Worm (Caenorhabditis elegans): ENCODE measurements around the gene F18E9.7.

- TF ChIP-seq unc-3 (GFP tag; conservative IDR thresholded peaks at IDR 0.05) (no peak), unc-3 (tag; optimal IDR thresholded peaks at IDR 0.05) (no peak), ceh-2 (tag; optimal IDR thresholded peaks at IDR 0.05) (no peak), ama-1 (optimal IDR thresholded peaks at IDR 0.05) (no peak), ets-4 (tag; optimal IDR thresholded peaks at IDR 0.05) (no peak), hlh-30 (tag; optimal IDR thresholded peaks at IDR 0.05; ENCODE audit: insufficient read depth) (no peak), fkh-6 (tag; optimal IDR thresholded peaks at IDR 0.05) (no peak), pqm-1 (tag; optimal IDR thresholded peaks at IDR 0.05) (no peak), pha-4 (tag; optimal IDR thresholded peaks at IDR 0.05) (no peak), tbx-2 (tag; optimal IDR thresholded peaks at IDR 0.05) (no peak), T23F11.4 (GFP tag; optimal IDR thresholded peaks at IDR 0.05) (no peak), ahr-1 (tag; optimal IDR thresholded peaks at IDR 0.05) (no peak), C08G9.2 (tag; optimal IDR thresholded peaks at IDR 0.05) (no peak)
These were observed 47.4 kb downstream of the F18E9.7 start for ce11 chrX:8550099-8550498.
